Fruit fly (Drosophila melanogaster) whole organism, pupa: ENCODE data around the gene CG31913.

ENCODE experiments used
- CG8159 ChIP-seq: fragments of 200-800 bp; sonication (Bioruptor generic); optimal IDR thresholded peaks from 3 replicates; lab custom pipeline; 2018; ENCODE audit warnings: missing biosample characterization, mild to moderate bottlenecking, missing genetic modification characterization, moderate library complexity
- CG9948 ChIP-seq: fragments of 200-800 bp; sonication (Bioruptor generic); optimal IDR thresholded peaks from 2 replicates; lab custom pipeline; 2018; ENCODE audit warnings: missing biosample characterization, mild to moderate bottlenecking, missing genetic modification characterization, moderate library complexity
- D1 ChIP-seq: fragments of 200-800 bp; sonication (Bioruptor generic); optimal IDR thresholded peaks from 2 replicates; lab custom pipeline; 2018; ENCODE audit warnings: missing biosample characterization, mild to moderate bottlenecking, missing genetic modification characterization, moderate library complexity

dm6 chr2L:5740740-5741139 lies 43.1 kb upstream of the CG31913 start:
- TF ChIP-seq D1 (tag; lab: Kevin White, UChicago) (no peak), CG9948 (no peak), CG8159 (tag; lab: Kevin White, UChicago) (no peak)
